Worm (Caenorhabditis elegans): ENCODE results near the gene F22E5.11.

- no peak for TF ChIP-seq egl-27 (tag; optimal IDR thresholded peaks at IDR 0.05)
- TF ChIP-seq nhr-28 (tag; optimal IDR thresholded peaks at IDR 0.05), result no peak
- no peak for TF ChIP-seq fkh-10 (GFP tag; optimal IDR thresholded peaks at IDR 0.05)
- no peak for TF ChIP-seq lsy-2 (tag; optimal IDR thresholded peaks at IDR 0.05)
- no peak for TF ChIP-seq ceh-82 (tag; optimal IDR thresholded peaks at IDR 0.05)
- no peak for TF ChIP-seq ztf-4 (tag; optimal IDR thresholded peaks at IDR 0.05)
- TF ChIP-seq efl-3 (GFP tag; optimal IDR thresholded peaks at IDR 0.05), result no peak
- TF ChIP-seq nhr-11 (tag; optimal IDR thresholded peaks at IDR 0.05), result no peak
- TF ChIP-seq grh-1 (GFP tag; IDR thresholded peaks at IDR 0.05), result no peak
- no peak for TF ChIP-seq ceh-88 (GFP tag; IDR thresholded peaks at IDR 0.05)
- no peak for TF ChIP-seq zag-1 (tag; optimal IDR thresholded peaks at IDR 0.05)
- TF ChIP-seq unc-130 (tag; optimal IDR thresholded peaks at IDR 0.05), result no peak
- TF ChIP-seq ces-1 (GFP tag; optimal IDR thresholded peaks at IDR 0.05), result no peak
- TF ChIP-seq unc-86 (tag; optimal IDR thresholded peaks at IDR 0.05), result no peak
Observed at ce11 chrII:2622480-2622879, 21.9 kb downstream of the F22E5.11 start, which contains the start of gene D2062.5.
